Worm (Caenorhabditis elegans): ENCODE results near the gene scyl-1.

DNA sequence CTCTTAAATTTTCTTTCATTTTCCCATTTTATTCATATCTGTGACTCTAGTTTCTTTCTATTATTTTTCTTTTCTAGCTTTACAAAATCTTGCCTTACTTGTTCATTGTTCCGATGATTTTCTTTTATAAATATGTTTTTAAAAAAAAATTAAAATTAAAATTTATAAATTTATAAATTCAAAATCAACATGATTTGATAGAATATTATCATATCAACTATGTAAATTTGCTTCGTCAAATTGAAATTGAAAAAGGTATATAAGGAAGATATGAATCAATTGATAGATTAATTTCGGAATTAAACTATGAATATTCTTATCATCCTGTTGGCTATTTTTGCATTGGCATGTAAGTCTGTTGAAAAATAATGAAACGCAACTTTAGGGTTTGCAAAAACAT lies 8.3 kb downstream of the scyl-1 start, which contains the start of gene W07G4.1:
- no peak for TF ChIP-seq mdl-1 (tag; optimal IDR thresholded peaks at IDR 0.05)
- no peak for TF ChIP-seq fos-1 (tag; optimal IDR thresholded peaks at IDR 0.05)
- no peak for TF ChIP-seq nhr-76 (tag; optimal IDR thresholded peaks at IDR 0.05)
- no peak for TF ChIP-seq tlp-1 (tag; optimal IDR thresholded peaks at IDR 0.05)
- TF ChIP-seq rnt-1 (tag; optimal IDR thresholded peaks at IDR 0.05): no peak
- no peak for TF ChIP-seq fkh-10 (GFP tag; optimal IDR thresholded peaks at IDR 0.05)
- no peak for TF ChIP-seq snpc-4 (tag; optimal IDR thresholded peaks at IDR 0.05)
- TF ChIP-seq unc-98 (GFP tag; IDR thresholded peaks at IDR 0.05): no peak
- TF ChIP-seq lin-13 (GFP tag; optimal IDR thresholded peaks at IDR 0.05): no peak

Measured in whole organism, L1 larva.